Fruit fly (Drosophila melanogaster): ENCODE data around the gene UK114.
A peak's percentile ranks its signal among the peaks of the same experiment; 100 is the strongest.

Gene UK114

dm6 chr2L:15264483-15264987, 10.4 kb downstream of the UK114 start, which contains the start of gene yuri (continued):
- TF ChIP-seq Smox (GFP tag; optimal IDR thresholded peaks at IDR 0.05): no peak
- TF ChIP-seq CG11294 (GFP tag; IDR thresholded peaks at IDR 0.05): no peak
- TF ChIP-seq CG9139 (GFP tag; optimal IDR thresholded peaks at IDR 0.05): peak; percentile 89
- TF ChIP-seq topi (GFP tag; optimal IDR thresholded peaks at IDR 0.05): no peak
- peak; percentile 56 for TF ChIP-seq Eip75B (GFP tag; optimal IDR thresholded peaks at IDR 0.05)
- no peak for TF ChIP-seq lz (GFP tag; optimal IDR thresholded peaks at IDR 0.05)
- TF ChIP-seq Eip78C (GFP tag): peak; percentile 87
- peak; percentile 48 for TF ChIP-seq net (GFP tag; optimal IDR thresholded peaks at IDR 0.05)
- TF ChIP-seq dac (GFP tag; optimal IDR thresholded peaks at IDR 0.05): no peak
- TF ChIP-seq Eip93F (GFP tag; optimal IDR thresholded peaks at IDR 0.05): no peak
- TF ChIP-seq fkh (GFP tag; optimal IDR thresholded peaks at IDR 0.05): peak; percentile 97
- no peak for TF ChIP-seq CG31627 (GFP tag; optimal IDR thresholded peaks at IDR 0.05)

DNA sequence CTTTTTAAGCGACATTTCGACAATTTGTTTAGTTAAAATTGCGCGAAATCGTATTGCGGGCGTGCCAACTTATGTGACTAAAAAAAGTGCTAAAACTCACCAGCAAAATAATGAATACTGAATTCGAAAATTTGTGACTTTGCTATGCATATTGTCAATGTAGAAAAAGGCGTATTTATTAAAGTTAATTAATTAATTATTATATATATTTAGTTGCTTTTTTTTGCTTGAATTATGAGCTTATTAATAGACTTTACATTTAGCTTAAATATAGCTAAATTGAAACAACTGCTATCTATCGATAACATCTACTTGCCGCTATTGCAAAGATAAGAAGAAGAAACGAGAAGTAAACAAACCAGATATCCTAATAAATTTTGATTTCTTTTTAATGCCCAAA, 18.6 kb downstream of the UK114 start, which contains the start of the genes PolD3 and Uxt:
Gene PolD3 (minus strand): TSS at position 56 of the 400 bp plus-strand sequence.
Gene Uxt (plus strand): TSS at position 333 of the 400 bp plus-strand sequence.
- TF ChIP-seq CG6792 (GFP tag; optimal IDR thresholded peaks at IDR 0.05) (no peak), fkh (GFP tag; optimal IDR thresholded peaks at IDR 0.05) (peak; percentile 80)

dm6 chr2L:15254229-15254861, 20.5 kb downstream of the UK114 start:
- TF ChIP-seq spab (GFP tag; optimal IDR thresholded peaks at IDR 0.05) (peak; percentile 21), svp (GFP tag) (peak; percentile 89), cyc (GFP tag; optimal IDR thresholded peaks at IDR 0.05) (peak; percentile 47), CG31627 (GFP tag; optimal IDR thresholded peaks at IDR 0.05) (peak; percentile 47), Hr4 (GFP tag; optimal IDR thresholded peaks at IDR 0.05) (no peak), acj6 (GFP tag; optimal IDR thresholded peaks at IDR 0.05) (peak; percentile 48), esn (GFP tag; optimal IDR thresholded peaks at IDR 0.05) (peak; percentile 64), net (GFP tag; optimal IDR thresholded peaks at IDR 0.05) (peak; percentile 29), OdsH (GFP tag; optimal IDR thresholded peaks at IDR 0.05) (no peak), CG11902 (GFP tag; optimal IDR thresholded peaks at IDR 0.05) (no peak), Gug (GFP tag; IDR thresholded peaks at IDR 0.05) (peak; percentile 45; the same call in 1 of the 2 replicates), Hr39 (GFP tag; optimal IDR thresholded peaks at IDR 0.05) (no peak), salr (GFP tag; optimal IDR thresholded peaks at IDR 0.05) (no peak), fkh (GFP tag; optimal IDR thresholded peaks at IDR 0.05) (peak; percentile 14), Hr38 (GFP tag; optimal IDR thresholded peaks at IDR 0.05) (no peak), Lpt (GFP tag; optimal IDR thresholded peaks at IDR 0.05) (peak; percentile 13), CG3032 (tag; optimal IDR thresholded peaks at IDR 0.05) (peak; percentile 28), Blimp-1 (GFP tag; optimal IDR thresholded peaks at IDR 0.05) (no peak), ss (GFP tag; optimal IDR thresholded peaks at IDR 0.05) (peak in 1 of 2 experiments; percentile 35), Ets96B (tag; optimal IDR thresholded peaks at IDR 0.05) (peak; percentile 52), CG6808 (GFP tag; optimal IDR thresholded peaks at IDR 0.05) (peak; percentile 30), CG6163 (GFP tag; IDR thresholded peaks at IDR 0.05) (peak; percentile 64; the same call in 2 of the 3 replicates), dsx (GFP tag; optimal IDR thresholded peaks at IDR 0.05; ENCODE audit: poor library complexity, severe bottlenecking) (peak; percentile 20), Eip75B (GFP tag; optimal IDR thresholded peaks at IDR 0.05) (no peak), Sox15 (GFP tag; optimal IDR thresholded peaks at IDR 0.05) (no peak), CG8632 (GFP tag; optimal IDR thresholded peaks at IDR 0.05) (peak; percentile 43), Sox102F (GFP tag; optimal IDR thresholded peaks at IDR 0.05) (no peak), Sox14 (GFP tag; optimal IDR thresholded peaks at IDR 0.05) (no peak), CG7368 (GFP tag; optimal IDR thresholded peaks at IDR 0.05) (no peak), dac (GFP tag; optimal IDR thresholded peaks at IDR 0.05) (no peak), CG32006 (GFP tag; optimal IDR thresholded peaks at IDR 0.05) (peak; percentile 60), CG6854 (GFP tag; optimal IDR thresholded peaks at IDR 0.05) (no peak), Met (GFP tag; optimal IDR thresholded peaks at IDR 0.05) (no peak), CG6276 (GFP tag; optimal IDR thresholded peaks at IDR 0.05) (no peak), CG15336 (GFP tag; IDR thresholded peaks at IDR 0.05) (peak; percentile 47; the same call in 1 of the 2 replicates), CG10669 (GFP tag; optimal IDR thresholded peaks at IDR 0.05) (peak; percentile 57), topi (GFP tag; optimal IDR thresholded peaks at IDR 0.05) (no peak), CG8119 (GFP tag; IDR thresholded peaks at IDR 0.05) (peak; percentile 63), CG34406 (GFP tag; optimal IDR thresholded peaks at IDR 0.05) (peak; percentile 48)

All from whole organism, prepupa.